Fruit fly (Drosophila melanogaster) whole organism, prepupa: ENCODE measurements at regions not wholly inside any gene's neighbourhood (a gene's known extent, or its start where the extent isn't known, plus 50 kb on each side); places are given as distances from the start of the nearest gene placed in this dataset.

Experiments
- Blimp-1 ChIP-seq: fragments of 200-800 bp; sonication (Bioruptor generic); optimal IDR thresholded peaks from 3 replicates; lab custom pipeline; 2017; ENCODE audit warnings: missing biosample characterization, missing genetic modification characterization, mild to moderate bottlenecking, moderate library complexity, missing genetic modification reagents
- CG10631 ChIP-seq: fragments of 200-800 bp; sonication (Bioruptor generic); optimal IDR thresholded peaks from 2 replicates; lab custom pipeline; 2016; ENCODE audit warnings: missing biosample characterization, missing genetic modification characterization
- CG10669 ChIP-seq: fragments of 200-800 bp; sonication (Bioruptor generic); optimal IDR thresholded peaks from 3 replicates; lab custom pipeline; 2018; ENCODE audit warnings: missing biosample characterization, mild to moderate bottlenecking, missing genetic modification characterization, moderate library complexity
- CG11294 ChIP-seq: fragments of 200-800 bp; sonication (Bioruptor generic); IDR thresholded peaks from 2 replicates; pipeline ENCODE4 v1.3.6; 2022; ENCODE audit warnings: missing biosample characterization, missing genetic modification characterization
- CG11762 ChIP-seq: fragments of 200-800 bp; sonication (Bioruptor generic); optimal IDR thresholded peaks from 3 replicates; lab custom pipeline; 2016; ENCODE audit warnings: missing biosample characterization, missing genetic modification characterization; ENCODE audit not compliant: insufficient read depth
- CG11902 ChIP-seq: fragments of 200-800 bp; sonication (Bioruptor generic); optimal IDR thresholded peaks from 3 replicates; lab custom pipeline; 2016; ENCODE audit warnings: missing biosample characterization, missing genetic modification characterization
- CG15336 ChIP-seq: fragments of 200-800 bp; sonication (Bioruptor generic); IDR thresholded peaks from 2 replicates; pipeline ENCODE4 v1.3.6; 2022; ENCODE audit warnings: missing biosample characterization, missing genetic modification characterization
- CG1621 ChIP-seq: fragments of 200-800 bp; sonication (Bioruptor generic); optimal IDR thresholded peaks from 3 replicates; lab custom pipeline; 2018; ENCODE audit warnings: missing biosample characterization, mild to moderate bottlenecking, missing genetic modification characterization
- CG16779 ChIP-seq: fragments of 200-800 bp; sonication (Bioruptor generic); optimal IDR thresholded peaks from 3 replicates; lab custom pipeline; 2017; ENCODE audit warnings: missing biosample characterization, mild to moderate bottlenecking, missing genetic modification characterization
- CG3032 ChIP-seq: fragments of 200-800 bp; optimal IDR thresholded peaks from 2 replicates; lab custom pipeline; 2019; ENCODE audit warnings: missing biosample characterization, mild to moderate bottlenecking, missing genetic modification characterization, moderate library complexity
- CG32006 ChIP-seq: fragments of 200-800 bp; sonication (Bioruptor generic); optimal IDR thresholded peaks from 3 replicates; lab custom pipeline; 2017; ENCODE audit warnings: missing biosample characterization, mild to moderate bottlenecking, missing genetic modification characterization
- CG34406 ChIP-seq: fragments of 200-800 bp; sonication (Bioruptor generic); optimal IDR thresholded peaks from 3 replicates; lab custom pipeline; 2016; ENCODE audit warnings: missing biosample characterization, missing genetic modification characterization
- CG3919 ChIP-seq: fragments of 200-800 bp; sonication (Bioruptor generic); optimal IDR thresholded peaks from 3 replicates; lab custom pipeline; 2016; ENCODE audit warnings: missing biosample characterization, missing genetic modification characterization
- CG4318 ChIP-seq: fragments of 200-800 bp; sonication (Bioruptor generic); optimal IDR thresholded peaks from 3 replicates; lab custom pipeline; 2017; ENCODE audit warnings: missing biosample characterization, mild to moderate bottlenecking, missing genetic modification characterization
- CG6163 ChIP-seq: fragments of 200-800 bp; sonication (Bioruptor generic); IDR thresholded peaks from 3 replicates; pipeline ENCODE4 v1.3.6; 2022; ENCODE audit warnings: missing biosample characterization, missing genetic modification characterization
- CG6276 ChIP-seq: fragments of 200-800 bp; sonication (Bioruptor generic); optimal IDR thresholded peaks from 2 replicates; lab custom pipeline; 2017; ENCODE audit warnings: missing biosample characterization, mild to moderate bottlenecking, missing genetic modification characterization
- CG6808 ChIP-seq: fragments of 200-800 bp; sonication (Bioruptor generic); optimal IDR thresholded peaks from 3 replicates; lab custom pipeline; 2017; ENCODE audit warnings: missing biosample characterization, missing genetic modification characterization, mild to moderate bottlenecking, moderate library complexity, missing genetic modification reagents
- CG6854 ChIP-seq: fragments of 200-800 bp; sonication (Bioruptor generic); optimal IDR thresholded peaks from 2 replicates; lab custom pipeline; 2017; ENCODE audit warnings: missing biosample characterization, mild to moderate bottlenecking, missing genetic modification characterization
- CG8119 ChIP-seq: fragments of 200-800 bp; sonication (Bioruptor generic); IDR thresholded peaks from 3 replicates; pipeline ENCODE4 v1.3.6; 2022; ENCODE audit warnings: missing biosample characterization, missing genetic modification characterization
- CG8319 ChIP-seq: fragments of 200-800 bp; sonication (Bioruptor generic); optimal IDR thresholded peaks from 3 replicates; lab custom pipeline; 2016; ENCODE audit warnings: missing biosample characterization, missing genetic modification characterization
- CG8632 ChIP-seq: fragments of 200-800 bp; sonication (Bioruptor generic); optimal IDR thresholded peaks from 3 replicates; lab custom pipeline; 2016; ENCODE audit warnings: missing biosample characterization, missing genetic modification characterization
- CG9139 ChIP-seq: fragments of 200-800 bp; sonication (Bioruptor generic); optimal IDR thresholded peaks from 3 replicates; lab custom pipeline; 2017; ENCODE audit warnings: missing biosample characterization, mild to moderate bottlenecking, missing genetic modification characterization
- Eip78C ChIP-seq: fragments of 200-800 bp; sonication (Bioruptor generic); peaks from one replicate; lab custom pipeline; 2016; ENCODE audit warnings: missing biosample characterization, missing genetic modification characterization
- Eip93F ChIP-seq: fragments of 200-800 bp; sonication (Bioruptor generic); optimal IDR thresholded peaks from 2 replicates; lab custom pipeline; 2016; ENCODE audit warnings: missing biosample characterization, mild to moderate bottlenecking, missing genetic modification characterization
- Ets21C ChIP-seq: fragments of 200-800 bp; sonication (Bioruptor generic); optimal IDR thresholded peaks from 3 replicates; lab custom pipeline; 2016; ENCODE audit warnings: missing biosample characterization, missing genetic modification characterization
- Ets96B ChIP-seq: fragments of 200-800 bp; optimal IDR thresholded peaks from 2 replicates; lab custom pipeline; 2019; ENCODE audit warnings: missing biosample characterization, mild to moderate bottlenecking, missing genetic modification characterization, moderate library complexity
- Gug ChIP-seq: fragments of 200-800 bp; sonication (Bioruptor generic); IDR thresholded peaks from 2 replicates; pipeline ENCODE4 v1.3.6; 2022; ENCODE audit warnings: missing biosample characterization, missing genetic modification characterization
- Hr4 ChIP-seq: fragments of 200-800 bp; sonication (Bioruptor generic); optimal IDR thresholded peaks from 3 replicates; lab custom pipeline; 2016; ENCODE audit warnings: missing biosample characterization, missing genetic modification characterization
- Lpt ChIP-seq: fragments of 200-800 bp; sonication (Bioruptor generic); optimal IDR thresholded peaks from 3 replicates; lab custom pipeline; 2016; ENCODE audit warnings: missing biosample characterization, missing genetic modification characterization
- Smox ChIP-seq: fragments of 200-800 bp; sonication (Bioruptor generic); optimal IDR thresholded peaks from 3 replicates; lab custom pipeline; 2016; ENCODE audit warnings: missing biosample characterization, missing genetic modification characterization
- Sox102F ChIP-seq: fragments of 200-800 bp; sonication (Bioruptor generic); optimal IDR thresholded peaks from 2 replicates; lab custom pipeline; 2016; ENCODE audit warnings: missing biosample characterization, mild to moderate bottlenecking, missing genetic modification characterization
- acj6 ChIP-seq: fragments of 200-800 bp; sonication (Bioruptor generic); optimal IDR thresholded peaks from 3 replicates; lab custom pipeline; 2016; ENCODE audit warnings: missing biosample characterization, missing genetic modification characterization
- cyc ChIP-seq: fragments of 200-800 bp; sonication (Bioruptor generic); optimal IDR thresholded peaks from 3 replicates; lab custom pipeline; 2016; ENCODE audit warnings: missing biosample characterization, missing genetic modification characterization
- dsx ChIP-seq: fragments of 200-800 bp; optimal IDR thresholded peaks from 3 replicates; lab custom pipeline; 2019; ENCODE audit warnings: missing biosample characterization, mild to moderate bottlenecking, missing genetic modification characterization, moderate library complexity; ENCODE audit not compliant: poor library complexity, severe bottlenecking
- eg ChIP-seq: fragments of 200-800 bp; sonication (Bioruptor generic); IDR thresholded peaks from 3 replicates; pipeline ENCODE4 v1.3.6; 2022; ENCODE audit warnings: missing biosample characterization, missing genetic modification characterization
- esn ChIP-seq: fragments of 200-800 bp; sonication (Bioruptor generic); optimal IDR thresholded peaks from 2 replicates; lab custom pipeline; 2016; ENCODE audit warnings: missing biosample characterization, mild to moderate bottlenecking, missing genetic modification characterization, moderate library complexity
- fd85E ChIP-seq: fragments of 200-800 bp; sonication (Bioruptor generic); optimal IDR thresholded peaks from 3 replicates; lab custom pipeline; 2016; ENCODE audit warnings: missing biosample characterization, missing genetic modification characterization
- net ChIP-seq: fragments of 200-800 bp; sonication (Bioruptor generic); optimal IDR thresholded peaks from 3 replicates; lab custom pipeline; 2016; ENCODE audit warnings: missing biosample characterization, missing genetic modification characterization
- pdm3 ChIP-seq: fragments of 200-800 bp; sonication (Bioruptor generic); optimal IDR thresholded peaks from 3 replicates; lab custom pipeline; 2016; ENCODE audit warnings: missing biosample characterization, missing genetic modification characterization
- salr ChIP-seq, 2 experiments: fragments of 200-800 bp; sonication (Bioruptor generic); optimal IDR thresholded peaks; 3 replicates each; lab custom pipeline; 2016 to 2018; ENCODE audit warnings: missing biosample characterization in 2 of 2, missing genetic modification characterization in 2 of 2, mild to moderate bottlenecking in 1 of 2
- ss ChIP-seq, 2 experiments: fragments of 200-800 bp; sonication (Bioruptor generic); optimal IDR thresholded peaks; 2 replicates in 1 of 2; 3 replicates in 1 of 2; lab custom pipeline; 2017 to 2018; ENCODE audit warnings: mild to moderate bottlenecking in 2 of 2, missing biosample characterization in 2 of 2, missing genetic modification characterization in 2 of 2, moderate library complexity in 1 of 2
- svp ChIP-seq: fragments of 200-800 bp; sonication (Bioruptor generic); peaks from one replicate; lab custom pipeline; 2016; ENCODE audit warnings: missing biosample characterization, missing genetic modification characterization
- topi ChIP-seq: fragments of 200-800 bp; sonication (Bioruptor generic); optimal IDR thresholded peaks from 3 replicates; lab custom pipeline; 2016; ENCODE audit warnings: missing biosample characterization, missing genetic modification characterization

DNA sequence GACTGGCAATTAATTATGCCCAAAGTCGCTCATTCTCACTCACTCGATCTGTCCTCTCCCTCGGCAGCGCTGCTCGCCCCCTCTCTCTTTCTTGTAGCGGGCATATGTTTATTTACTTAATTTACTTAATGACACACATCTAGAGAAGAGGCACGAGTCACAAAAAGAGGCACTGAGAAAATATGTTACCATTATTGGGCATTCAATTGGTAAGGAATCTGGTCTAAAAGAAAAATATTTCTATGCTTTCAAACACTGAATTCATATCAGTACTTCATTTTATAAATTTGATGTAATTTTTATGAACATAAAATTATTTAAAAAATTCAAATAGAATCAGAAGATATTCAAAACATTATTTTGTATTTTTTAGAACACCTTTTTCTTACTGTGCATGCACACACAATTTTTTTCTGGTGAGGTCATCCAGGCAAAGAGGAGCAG, 68.6 kb upstream of the CG12362 start (continued):
- TF ChIP-seq acj6 (GFP tag; lab: Kevin White, UChicago) = peak; percentile 6
- no peak for TF ChIP-seq Eip93F
- no peak for TF ChIP-seq CG9139
- no peak for TF ChIP-seq pdm3 (GFP tag; lab: Kevin White, UChicago)
- TF ChIP-seq esn = no peak
- no peak for TF ChIP-seq CG15336 (GFP tag; lab: Robert Waterston, UW)
- no peak for TF ChIP-seq Ets21C (GFP tag; lab: Kevin White, UChicago)
- TF ChIP-seq Sox102F (GFP tag; lab: Kevin White, UChicago) = no peak
- TF ChIP-seq fd85E (GFP tag; lab: Kevin White, UChicago) = no peak
- peak; percentile 5 for TF ChIP-seq Smox (GFP tag; lab: Kevin White, UChicago)
- no peak for TF ChIP-seq Lpt (GFP tag; lab: Kevin White, UChicago)
- TF ChIP-seq salr (GFP tag; optimal IDR thresholded peaks at IDR 0.05; lab: Kevin White, UChicago) = no peak
- TF ChIP-seq dsx (GFP tag; lab: Kevin White, UChicago) = no peak
- no peak for TF ChIP-seq Blimp-1 (GFP tag; lab: Kevin White, UChicago)
- TF ChIP-seq CG6276 (GFP tag; lab: Kevin White, UChicago) = no peak
- TF ChIP-seq CG8632 (GFP tag; lab: Kevin White, UChicago) = no peak
- no peak for TF ChIP-seq CG11294
- TF ChIP-seq CG34406 (GFP tag; lab: Kevin White, UChicago) = peak; percentile 1

DNA sequence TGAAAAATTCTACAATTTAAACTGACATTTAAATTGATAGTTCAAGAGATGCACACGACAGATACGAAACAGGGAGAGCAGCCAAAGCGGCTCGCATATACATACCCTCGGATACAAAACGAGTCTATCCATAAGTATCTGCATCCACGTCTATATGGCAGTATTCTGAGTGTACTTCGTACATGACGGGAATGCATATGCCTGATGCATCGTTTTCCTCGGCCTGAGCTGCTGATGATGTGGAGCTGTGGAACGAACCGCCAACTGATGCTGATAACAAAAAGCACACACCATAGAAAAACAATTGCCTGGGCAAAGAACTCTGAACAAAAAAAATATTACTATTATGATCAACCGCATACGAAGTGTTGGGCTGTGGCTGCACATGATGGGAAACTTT, 63.4 kb upstream of the CG12362 start:
- TF ChIP-seq ss (GFP tag; optimal IDR thresholded peaks at IDR 0.05; lab: Kevin White, UChicago) (peak in 1 of 2 experiments; percentile 20), Gug (GFP tag; lab: Robert Waterston, UW) (0 out of 2 replicates have a peak, but pooled peaks have one; percentile 12), CG10631 (GFP tag; lab: Kevin White, UChicago) (no peak), CG6276 (GFP tag; lab: Kevin White, UChicago) (peak; percentile 17), Blimp-1 (GFP tag; lab: Kevin White, UChicago) (no peak), CG6808 (GFP tag; lab: Kevin White, UChicago) (peak; percentile 14), CG6163 (GFP tag; lab: Robert Waterston, UW) (0 out of 3 replicates have a peak, but pooled peaks have one; percentile 28)

DNA sequence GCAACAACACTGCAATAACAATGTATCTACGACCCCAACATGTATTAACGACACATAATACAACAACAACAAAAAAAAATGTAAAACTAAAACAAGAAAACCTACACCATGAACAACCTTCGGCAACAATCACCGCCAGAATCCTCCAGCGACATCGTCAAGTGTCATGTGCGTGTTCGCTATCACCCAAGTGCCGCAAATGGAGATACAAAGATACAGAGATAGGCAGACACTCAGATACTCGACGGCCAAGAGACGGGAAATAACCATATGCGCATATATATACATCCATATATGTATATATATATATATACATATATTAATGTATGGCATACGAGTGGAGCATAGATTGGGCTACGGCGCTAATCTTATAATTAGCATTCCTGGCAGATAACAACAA, 62.7 kb upstream of the CG12362 start:
- TF ChIP-seq CG3032 (no peak), Ets21C (GFP tag; lab: Kevin White, UChicago) (no peak), Lpt (GFP tag; lab: Kevin White, UChicago) (no peak), ss (GFP tag; optimal IDR thresholded peaks at IDR 0.05; lab: Kevin White, UChicago) (peak in 1 of 2 experiments; percentile 76), topi (GFP tag; lab: Kevin White, UChicago) (no peak), eg (GFP tag; lab: Robert Waterston, UW) (no peak), Eip78C (peak; percentile 19)

DNA sequence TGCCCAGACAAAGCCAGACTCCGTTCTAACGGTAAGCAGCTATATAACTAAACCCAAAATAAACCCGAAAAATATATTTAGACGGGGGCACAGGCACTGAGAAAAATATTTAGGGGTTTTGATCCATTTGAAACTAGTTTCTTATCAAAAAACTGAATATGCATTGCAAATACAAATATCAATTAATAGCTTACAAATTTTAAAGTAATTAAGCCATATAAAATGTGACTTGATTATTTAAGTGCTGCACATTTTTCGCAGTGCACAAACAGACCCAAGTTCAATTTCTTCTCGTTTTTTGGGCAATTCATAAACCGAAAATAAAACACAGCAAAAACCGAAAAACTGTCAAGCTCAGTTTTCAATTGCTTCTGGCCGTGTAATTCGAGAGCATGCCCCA, 61.9 kb upstream of the CG12362 start:
- TF ChIP-seq Hr4 (GFP tag; lab: Kevin White, UChicago) = peak; percentile 42
- peak; percentile 70 for TF ChIP-seq esn
- TF ChIP-seq fd85E (GFP tag; lab: Kevin White, UChicago) = no peak
- TF ChIP-seq CG8632 (GFP tag; lab: Kevin White, UChicago) = peak; percentile 34
- TF ChIP-seq CG6854 (GFP tag; lab: Kevin White, UChicago) = no peak
- peak; percentile 16 for TF ChIP-seq CG3919 (GFP tag; lab: Kevin White, UChicago)
- TF ChIP-seq CG8319 (GFP tag; lab: Kevin White, UChicago) = peak; percentile 19
- TF ChIP-seq CG15336 (GFP tag; lab: Robert Waterston, UW) = no peak
- peak; percentile 43 for TF ChIP-seq pdm3 (GFP tag; lab: Kevin White, UChicago)
- TF ChIP-seq CG6163 (GFP tag; lab: Robert Waterston, UW) = peak; percentile 30; the same call in 1 of the 3 replicates
- TF ChIP-seq Ets96B (tag; lab: Kevin White, UChicago) = no peak
- TF ChIP-seq topi (GFP tag; lab: Kevin White, UChicago) = peak; percentile 42
- TF ChIP-seq net = peak; percentile 18
- TF ChIP-seq Eip78C = peak; percentile 88
- TF ChIP-seq CG11762 (GFP tag; lab: Kevin White, UChicago) = peak; percentile 12
- TF ChIP-seq CG11294 = 0 out of 2 replicates have a peak, but pooled peaks have one; percentile 37
- TF ChIP-seq CG1621 (tag; lab: Kevin White, UChicago) = no peak
- TF ChIP-seq cyc (GFP tag; lab: Kevin White, UChicago) = peak; percentile 22
- peak; percentile 49 for TF ChIP-seq Sox102F (GFP tag; lab: Kevin White, UChicago)
- TF ChIP-seq CG4318 (GFP tag; lab: Kevin White, UChicago) = no peak
- TF ChIP-seq svp (GFP tag; lab: Kevin White, UChicago) = peak; percentile 85
- peak; percentile 51; the same call in 1 of the 3 replicates for TF ChIP-seq CG8119
- TF ChIP-seq CG3032 = peak; percentile 26
- TF ChIP-seq CG16779 (tag; lab: Kevin White, UChicago) = no peak
- peak; percentile 62 for TF ChIP-seq CG32006 (GFP tag; lab: Kevin White, UChicago)
- no peak for TF ChIP-seq dsx (GFP tag; lab: Kevin White, UChicago)
- peak; percentile 61 for TF ChIP-seq acj6 (GFP tag; lab: Kevin White, UChicago)
- no peak for TF ChIP-seq CG10669 (GFP tag; lab: Kevin White, UChicago)
- TF ChIP-seq CG11902 = peak; percentile 2
